Worm (Caenorhabditis elegans): Measurements from ENCODE around the gene F18A11.5.

DNA sequence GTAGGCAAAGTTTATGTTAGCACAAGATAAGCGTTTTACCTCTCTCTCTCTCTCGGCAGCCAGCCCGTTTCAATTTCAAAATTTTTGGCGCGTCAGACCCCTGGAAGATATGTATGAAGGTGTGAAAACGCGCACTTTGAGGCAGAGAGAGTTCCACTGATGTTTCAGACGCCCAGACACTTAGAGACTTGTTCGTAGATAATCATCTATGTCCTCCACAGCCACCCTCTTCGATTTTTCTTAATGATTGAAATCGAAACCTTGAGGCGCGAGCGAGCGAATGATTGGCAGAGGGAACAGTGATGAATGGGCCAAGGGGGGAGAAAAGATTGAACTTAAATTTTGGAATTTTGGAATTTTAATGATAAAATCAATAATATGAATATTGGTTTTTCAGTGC, 22.5 kb downstream of the F18A11.5 start:
- TF ChIP-seq ama-1 (optimal IDR thresholded peaks at IDR 0.05) (no peak), B0310.2 (tag; optimal IDR thresholded peaks at IDR 0.05) (no peak), tbx-37 (GFP tag; conservative IDR thresholded peaks at IDR 0.05) (no peak), ceh-13 (GFP tag; optimal IDR thresholded peaks at IDR 0.05) (no peak), flt-1 (GFP tag; IDR thresholded peaks at IDR 0.05) (no peak), ceh-36 (tag; optimal IDR thresholded peaks at IDR 0.05) (no peak), sea-1 (GFP tag; conservative IDR thresholded peaks at IDR 0.05) (no peak), hnd-1 (tag; optimal IDR thresholded peaks at IDR 0.05) (no peak), F13C5.2 (tag; optimal IDR thresholded peaks at IDR 0.05) (no peak), hmbx-1 (tag; optimal IDR thresholded peaks at IDR 0.05) (no peak), aly-1 (tag; optimal IDR thresholded peaks at IDR 0.05) (no peak), hmg-4 (GFP tag; optimal IDR thresholded peaks at IDR 0.05) (no peak), tbx-11 (GFP tag; IDR thresholded peaks at IDR 0.05) (no peak), scrt-1 (GFP tag; IDR thresholded peaks at IDR 0.05) (no peak)

Measured in whole organism, early embryonic.